Fruit fly (Drosophila melanogaster): ENCODE measurements around the gene SPE.
A peak's percentile ranks its signal among the peaks of the same experiment; 100 is the strongest.

Gene SPE

DNA sequence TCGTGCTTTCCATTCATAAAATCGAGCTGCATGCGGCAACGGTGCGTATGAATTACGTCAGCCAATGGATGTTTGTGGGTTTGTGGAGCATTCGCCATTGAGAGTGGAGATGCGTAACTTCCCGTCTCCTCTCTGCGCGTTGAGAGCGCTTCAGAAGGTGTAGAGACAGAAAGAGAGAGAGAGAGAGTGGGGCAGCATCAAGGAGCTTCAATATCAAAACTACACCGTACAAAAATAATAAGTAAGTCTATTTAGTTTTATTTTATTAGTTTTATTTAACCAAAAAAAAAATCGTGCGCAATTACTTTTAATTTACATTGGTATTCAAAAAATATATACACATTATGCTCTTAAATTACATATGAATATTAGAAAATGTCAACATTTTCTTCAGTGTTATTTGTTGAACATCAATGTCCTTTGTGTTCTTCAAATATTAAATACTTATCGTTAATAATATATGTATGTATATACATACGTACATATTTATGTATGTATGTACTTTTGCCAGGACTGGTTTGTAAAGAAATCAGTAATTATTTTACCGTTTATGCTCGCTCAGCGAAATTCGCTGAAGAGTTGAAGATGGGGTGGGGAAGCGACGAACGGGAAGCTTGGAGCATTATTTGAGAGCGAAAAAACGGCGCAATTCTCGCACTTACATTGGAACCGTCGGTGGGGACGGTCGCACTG is 36.8 kb downstream of the SPE start, which contains the start of gene CG10365 (continued):
- TF ChIP-seq dimm (GFP tag; IDR thresholded peaks at IDR 0.05): peak; percentile 59
- TF ChIP-seq grau (tag; optimal IDR thresholded peaks at IDR 0.05): peak; percentile 86
- peak; percentile 72 for TF ChIP-seq CG11456 (GFP tag; IDR thresholded peaks at IDR 0.05)
- peak; percentile 85 for TF ChIP-seq CG6683 (GFP tag; optimal IDR thresholded peaks at IDR 0.05)
- TF ChIP-seq lilli (GFP tag; optimal IDR thresholded peaks at IDR 0.05): peak; percentile 52
- peak; percentile 94 for TF ChIP-seq Atf6 (GFP tag; IDR thresholded peaks at IDR 0.05)
- peak; percentile 75 for TF ChIP-seq CG1602 (GFP tag; optimal IDR thresholded peaks at IDR 0.05)
- TF ChIP-seq B-H2 (GFP tag; optimal IDR thresholded peaks at IDR 0.05): peak; percentile 59
- peak; percentile 93 for TF ChIP-seq vvl (GFP tag; IDR thresholded peaks at IDR 0.05)
- TF ChIP-seq CG7928 (GFP tag; optimal IDR thresholded peaks at IDR 0.05): no peak
- no peak for TF ChIP-seq Gug (GFP tag; IDR thresholded peaks at IDR 0.05)
- TF ChIP-seq CG43689 (GFP tag; IDR thresholded peaks at IDR 0.05): peak; percentile 59
- peak; percentile 81 for TF ChIP-seq ind (GFP tag; optimal IDR thresholded peaks at IDR 0.05)
- TF ChIP-seq Fer3 (tag; optimal IDR thresholded peaks at IDR 0.05): peak; percentile 92
- TF ChIP-seq dysf (GFP tag; IDR thresholded peaks at IDR 0.05): peak; percentile 89
- peak; percentile 89 for TF ChIP-seq phol (tag; optimal IDR thresholded peaks at IDR 0.05)
- TF ChIP-seq Max (GFP tag; optimal IDR thresholded peaks at IDR 0.05): no peak
- peak; percentile 36 for TF ChIP-seq sug (tag; optimal IDR thresholded peaks at IDR 0.05)
- peak; percentile 32; the same call in 1 of the 2 replicates for TF ChIP-seq CG6272 (GFP tag; IDR thresholded peaks at IDR 0.05)
- peak; percentile 79 for TF ChIP-seq ttk (GFP tag; IDR thresholded peaks at IDR 0.05)
- TF ChIP-seq NFAT (GFP tag; IDR thresholded peaks at IDR 0.05): peak; percentile 50; the same call in 1 of the 2 replicates
- peak; percentile 74 for TF ChIP-seq CG12104 (GFP tag; optimal IDR thresholded peaks at IDR 0.05)
- TF ChIP-seq MBD-R2 (GFP tag; IDR thresholded peaks at IDR 0.05): peak; percentile 35; the same call in 1 of the 2 replicates
- peak; percentile 90 for TF ChIP-seq CG8388 (GFP tag; optimal IDR thresholded peaks at IDR 0.05)
- TF ChIP-seq Nf-YC (tag; optimal IDR thresholded peaks at IDR 0.05): peak; percentile 64
- 0 out of 3 replicates have a peak, but pooled peaks have one; percentile 19 for TF ChIP-seq otp (GFP tag; IDR thresholded peaks at IDR 0.05)
- peak; percentile 78 for TF ChIP-seq CG18262 (tag; optimal IDR thresholded peaks at IDR 0.05)
- 0 out of 2 replicates have a peak, but pooled peaks have one; percentile 13 for TF ChIP-seq bbx (GFP tag; IDR thresholded peaks at IDR 0.05; ENCODE audit: partially characterized antibody)
- no peak for TF ChIP-seq Sry-δ (GFP tag; optimal IDR thresholded peaks at IDR 0.05)
- TF ChIP-seq CG15514 (GFP tag; optimal IDR thresholded peaks at IDR 0.05): peak; percentile 21
- no peak for TF ChIP-seq CG13287 (GFP tag; IDR thresholded peaks at IDR 0.05; ENCODE audit: partially characterized antibody)
- TF ChIP-seq CG10267 (tag; optimal IDR thresholded peaks at IDR 0.05): peak; percentile 84
- no peak for TF ChIP-seq CG7987 (GFP tag; optimal IDR thresholded peaks at IDR 0.05)
- peak; percentile 68 for TF ChIP-seq al (GFP tag; IDR thresholded peaks at IDR 0.05)
- TF ChIP-seq insv (GFP tag; optimal IDR thresholded peaks at IDR 0.05): peak in 1 of 2 experiments; percentile 13
- peak; percentile 75 for TF ChIP-seq Fer2 (tag; optimal IDR thresholded peaks at IDR 0.05)
- TF ChIP-seq ci (GFP tag; IDR thresholded peaks at IDR 0.05): peak; percentile 61; the same call in 1 of the 3 replicates
- TF ChIP-seq her (GFP tag; optimal IDR thresholded peaks at IDR 0.05): no peak
- peak; percentile 93 for TF ChIP-seq Sox100B (GFP tag; optimal IDR thresholded peaks at IDR 0.05)
- TF ChIP-seq CG14014 (GFP tag; IDR thresholded peaks at IDR 0.05): peak; percentile 92
- peak; percentile 76 for TF ChIP-seq CG34422 (GFP tag; IDR thresholded peaks at IDR 0.05)
- TF ChIP-seq pum (GFP tag; optimal IDR thresholded peaks at IDR 0.05): no peak
- TF ChIP-seq CG6254 (GFP tag; optimal IDR thresholded peaks at IDR 0.05): peak; percentile 52
- TF ChIP-seq CG5245 (GFP tag; optimal IDR thresholded peaks at IDR 0.05): peak; percentile 65
- no peak for TF ChIP-seq kni (GFP tag; optimal IDR thresholded peaks at IDR 0.05)
- TF ChIP-seq org-1 (GFP tag; optimal IDR thresholded peaks at IDR 0.05): peak; percentile 72
- peak; percentile 86 for TF ChIP-seq CG6689 (GFP tag; IDR thresholded peaks at IDR 0.05)
- no peak for TF ChIP-seq Neu2 (GFP tag; optimal IDR thresholded peaks at IDR 0.05; ENCODE audit: borderline replicate concordance)
- peak; percentile 74 for TF ChIP-seq onecut (GFP tag; IDR thresholded peaks at IDR 0.05)
- TF ChIP-seq Adf1 (GFP tag; IDR thresholded peaks at IDR 0.05): peak; percentile 50
